Worm (Caenorhabditis elegans): ENCODE measurements around the gene B0432.8.
"Not testable (repeated sequence)": the region's sequence is repeated elsewhere in the genome, so short reads cannot be mapped to it uniquely, and the experiment has no call there.

B0432.8 gene

DNA sequence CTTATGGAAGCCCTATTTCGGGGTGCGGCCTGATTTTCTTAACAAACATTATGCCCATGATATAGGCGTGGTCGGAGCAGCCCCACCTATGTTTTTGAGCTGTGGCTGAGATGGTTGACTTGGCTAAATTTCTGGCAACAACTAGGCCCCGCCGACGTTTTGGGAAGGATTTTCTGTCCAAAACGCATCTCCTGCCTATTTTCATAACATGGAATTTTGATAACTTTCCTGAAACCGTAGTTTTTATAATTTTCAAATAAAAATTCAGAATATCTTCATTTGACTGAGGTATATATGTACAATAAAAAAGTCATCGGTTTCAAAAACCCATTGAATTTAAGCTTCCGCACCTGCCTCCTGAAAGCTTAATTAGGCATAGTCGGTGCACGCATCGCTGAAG lies 42.6 kb upstream of the B0432.8 start:
- no peak for TF ChIP-seq aly-2 (tag; optimal IDR thresholded peaks at IDR 0.05)
- TF ChIP-seq mdl-1 (tag; optimal IDR thresholded peaks at IDR 0.05): no peak
- TF ChIP-seq unc-62 (GFP tag; optimal IDR thresholded peaks at IDR 0.05): no peak
- no peak for TF ChIP-seq nhr-76 (tag; optimal IDR thresholded peaks at IDR 0.05)
- no peak for TF ChIP-seq skn-1 (tag; optimal IDR thresholded peaks at IDR 0.05)
- no peak for TF ChIP-seq ceh-16 (tag; optimal IDR thresholded peaks at IDR 0.05)
- TF ChIP-seq lsy-12 (tag; optimal IDR thresholded peaks at IDR 0.05): no peak
- no peak for TF ChIP-seq ceh-28 (tag; optimal IDR thresholded peaks at IDR 0.05)
- no peak for TF ChIP-seq tbx-2 (tag; optimal IDR thresholded peaks at IDR 0.05)
- no peak for TF ChIP-seq elt-3 (tag; optimal IDR thresholded peaks at IDR 0.05)
- no peak for TF ChIP-seq nhr-23 (tag; optimal IDR thresholded peaks at IDR 0.05)
- TF ChIP-seq fos-1 (tag; optimal IDR thresholded peaks at IDR 0.05): no peak

DNA sequence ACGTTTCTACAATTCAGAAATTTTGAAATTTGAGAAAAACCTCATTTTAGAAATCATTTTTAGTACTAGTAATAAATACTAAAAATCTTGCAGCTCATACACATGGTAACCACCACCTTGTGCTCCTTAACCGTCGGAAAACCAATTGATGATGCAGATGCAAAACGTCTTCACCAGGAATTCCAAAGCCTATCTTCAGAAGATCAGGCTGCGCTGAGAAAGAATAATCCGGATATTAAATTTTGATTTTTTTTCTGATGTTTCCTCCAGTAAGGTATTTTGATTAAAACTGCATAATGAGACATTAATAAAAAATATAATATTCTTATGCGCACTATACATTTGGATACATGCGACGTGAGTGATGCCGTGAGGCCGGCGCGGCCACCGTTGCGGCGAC lies 42.2 kb upstream of the B0432.8 start:
- TF ChIP-seq daf-12 (tag; optimal IDR thresholded peaks at IDR 0.05): no peak

DNA sequence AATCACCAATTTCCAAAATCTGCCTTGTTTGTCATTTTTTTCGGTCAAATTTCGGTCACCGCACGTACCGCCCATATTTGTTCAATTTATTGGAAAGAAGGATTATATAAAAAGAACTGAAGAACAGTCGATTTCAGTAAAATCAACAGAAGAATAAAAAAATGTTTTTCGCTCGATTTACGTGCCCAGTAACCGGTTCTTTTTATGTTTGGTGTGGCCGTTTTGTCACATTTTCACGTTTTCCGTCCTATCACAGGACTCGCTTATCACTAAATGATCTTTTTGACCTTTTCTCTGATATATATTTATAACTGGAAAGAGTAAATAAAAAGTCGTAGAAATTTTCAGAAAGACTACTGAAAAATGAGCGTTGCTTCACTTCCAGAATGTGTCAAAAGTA lies 40.9 kb upstream of the B0432.8 start, which contains the start of gene far-7:
Gene far-7 (plus strand): TSS at position 331 of the 400 bp plus-strand sequence.
- TF ChIP-seq ama-1 (optimal IDR thresholded peaks at IDR 0.05) (peak; percentile 56), unc-39 (tag; optimal IDR thresholded peaks at IDR 0.05) (no peak)

DNA sequence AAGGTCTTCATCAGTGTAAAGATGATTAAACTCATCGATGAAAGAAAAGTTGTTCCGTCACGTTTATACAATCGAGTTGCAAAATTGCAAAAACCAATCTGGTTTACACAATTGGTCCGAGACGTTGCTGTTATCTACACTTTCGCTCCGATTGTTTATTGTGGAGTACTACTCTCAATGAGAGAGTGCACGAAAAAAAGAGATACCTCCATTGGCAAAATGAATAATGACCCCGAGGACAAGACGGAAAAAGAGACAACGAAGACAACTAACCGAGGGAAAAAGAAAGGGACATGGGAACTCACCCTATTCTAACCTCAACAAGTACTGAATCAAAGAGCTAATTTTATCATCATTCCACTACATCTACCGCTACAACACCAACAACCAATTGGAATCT lies 35.0 kb upstream of the B0432.8 start:
- TF ChIP-seq nfya-1 (tag; optimal IDR thresholded peaks at IDR 0.05; ENCODE audit: insufficient read depth) (peak; percentile 31), ceh-9 (tag; optimal IDR thresholded peaks at IDR 0.05) (no peak), elt-1 (tag; optimal IDR thresholded peaks at IDR 0.05) (no peak), unc-62 (GFP tag; optimal IDR thresholded peaks at IDR 0.05) (no peak), lin-39 (tag; optimal IDR thresholded peaks at IDR 0.05) (peak; percentile 57)

DNA sequence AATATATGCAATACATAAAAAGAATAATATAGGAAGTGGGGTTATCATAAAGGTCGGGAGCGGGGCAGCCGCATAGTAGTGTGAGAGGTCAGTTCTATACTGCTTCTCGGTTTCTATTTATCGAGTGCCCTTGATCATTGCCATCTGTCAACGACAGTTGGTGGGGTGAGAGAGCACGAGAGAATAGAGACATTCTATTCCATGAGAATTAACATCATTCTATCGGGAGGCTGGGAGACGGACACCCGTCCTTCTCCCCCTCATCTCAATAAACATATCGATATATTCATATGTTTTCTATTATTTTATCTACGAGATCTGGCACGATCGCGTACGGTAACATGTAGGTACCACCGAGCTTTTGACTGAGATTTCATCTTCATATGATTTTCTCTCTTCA lies 33.6 kb upstream of the B0432.8 start, which contains the start of gene mps-2:
Gene mps-2 (minus strand): TSS at position 101 of the 400 bp plus-strand sequence.
- not testable (repeated sequence) for TF ChIP-seq nhr-237 (tag; optimal IDR thresholded peaks at IDR 0.05); unc-62 (GFP tag; optimal IDR thresholded peaks at IDR 0.05); tbx-2 (tag; optimal IDR thresholded peaks at IDR 0.05)

DNA sequence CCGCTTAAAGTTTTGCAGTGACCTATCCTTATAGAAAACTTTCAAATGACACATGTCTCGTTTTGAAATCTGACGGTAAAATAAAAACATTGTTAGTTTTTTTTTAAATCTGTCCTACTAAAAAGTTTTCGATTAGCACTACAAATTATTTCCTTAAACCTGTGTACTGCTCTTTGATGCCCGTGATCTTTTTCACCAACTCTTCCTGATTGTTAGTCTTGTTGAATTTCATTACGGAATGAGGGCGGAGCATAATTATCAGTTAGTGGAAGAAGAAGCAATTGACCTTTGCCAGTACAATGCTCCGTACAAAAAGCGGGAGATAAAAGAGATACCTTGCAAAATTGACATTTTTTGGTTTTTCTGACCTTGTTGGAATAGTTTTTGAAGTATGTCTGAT lies 28.6 kb upstream of the B0432.8 start, which contains the start of gene K01A2.4:
Gene K01A2.4 (plus strand): TSS at position 301 of the 400 bp plus-strand sequence.
- TF ChIP-seq elt-2 (tag; optimal IDR thresholded peaks at IDR 0.05) (no peak), nhr-43 (tag; optimal IDR thresholded peaks at IDR 0.05; ENCODE audit: poor library complexity, severe bottlenecking) (no peak), unc-39 (tag; optimal IDR thresholded peaks at IDR 0.05) (no peak), lin-39 (tag; optimal IDR thresholded peaks at IDR 0.05) (no peak), ama-1 (optimal IDR thresholded peaks at IDR 0.05) (no peak), fkh-2 (tag; optimal IDR thresholded peaks at IDR 0.05) (no peak), nhr-76 (tag; optimal IDR thresholded peaks at IDR 0.05) (no peak), nhr-23 (tag; optimal IDR thresholded peaks at IDR 0.05) (no peak), ceh-28 (tag; optimal IDR thresholded peaks at IDR 0.05) (no peak), daf-12 (tag; optimal IDR thresholded peaks at IDR 0.05) (no peak), eor-1 (tag; optimal IDR thresholded peaks at IDR 0.05) (no peak), mml-1 (tag; optimal IDR thresholded peaks at IDR 0.05) (no peak), fos-1 (tag; optimal IDR thresholded peaks at IDR 0.05) (no peak)

DNA sequence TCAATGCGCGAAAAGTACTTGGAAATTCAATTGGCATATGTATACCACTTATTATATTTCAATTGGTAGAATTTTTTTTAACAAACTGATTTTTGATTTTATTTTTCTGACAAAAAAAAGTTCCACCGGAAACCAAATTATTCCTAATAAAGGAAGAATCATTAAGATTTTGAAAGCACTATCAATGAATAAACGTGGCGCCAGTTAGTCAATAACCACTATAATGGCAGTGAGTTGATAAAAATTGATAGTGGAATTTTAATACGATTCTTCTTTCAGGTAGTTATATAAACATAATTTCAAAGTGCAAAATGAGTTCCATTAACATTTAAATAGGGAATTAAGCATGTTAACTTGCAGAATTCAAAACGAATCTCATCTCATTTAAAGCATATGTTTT lies 27.1 kb upstream of the B0432.8 start, which contains the start of gene col-69:
Gene col-69 (minus strand): TSS at position 101 of the 400 bp plus-strand sequence.
- TF ChIP-seq elt-2 (tag; optimal IDR thresholded peaks at IDR 0.05) (peak; percentile 15), ama-1 (optimal IDR thresholded peaks at IDR 0.05) (no peak), ceh-16 (tag; optimal IDR thresholded peaks at IDR 0.05) (no peak), R02D3.7 (tag; optimal IDR thresholded peaks at IDR 0.05) (no peak)

Measured in whole organism, L3 larva.